Worm (Caenorhabditis elegans) whole organism, L4/young adult: Measurements from ENCODE around the gene C25H3.17.

Source experiments
- W03F9.2 ChIP-seq: fragments of 150-350 bp; optimal IDR thresholded peaks from 2 replicates; lab custom pipeline; 2014; ENCODE audit warnings: missing biosample characterization, missing genetic modification characterization
- dao-5 ChIP-seq: sonication (generic microtip); optimal IDR thresholded peaks from 2 replicates; lab custom pipeline; 2016; ENCODE audit warnings: missing genotype, missing genetic modification characterization, moderate library complexity, missing compliant biosample characterization
- him-1 ChIP-seq: sonication (generic microtip); optimal IDR thresholded peaks from 2 replicates; lab custom pipeline; 2016; ENCODE audit warnings: missing genotype, missing genetic modification reagents, missing genetic modification characterization, missing compliant biosample characterization

C25H3.17 gene

DNA sequence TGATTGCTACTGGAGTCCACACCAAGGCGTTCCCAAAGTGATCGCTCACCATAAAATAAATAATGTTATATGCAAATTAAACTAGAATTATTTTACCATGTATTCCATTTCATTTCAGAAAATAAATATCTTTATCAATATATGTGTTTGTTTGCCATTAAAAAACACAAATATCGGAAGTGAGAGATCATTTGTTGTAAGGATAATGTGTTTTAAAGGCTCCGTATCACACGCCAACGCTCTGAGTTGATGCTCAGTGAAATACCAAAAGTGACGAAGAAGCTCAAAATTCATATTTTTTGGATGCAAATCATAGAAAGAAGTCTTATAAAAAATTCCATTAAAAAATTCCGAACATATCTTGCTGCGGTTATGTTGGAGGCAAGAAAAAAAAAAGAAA lies 26.7 kb upstream of the C25H3.17 start:
- TF ChIP-seq him-1 (tag; lab: Kevin White, UChicago) = no peak
- TF ChIP-seq W03F9.2 (tag; lab: Kevin White, UChicago) = no peak
- TF ChIP-seq dao-5 = no peak

- TF ChIP-seq W03F9.2 (tag; lab: Kevin White, UChicago) (no peak), him-1 (tag; lab: Kevin White, UChicago) (no peak), dao-5 (no peak)
Measured at ce11 chrII:5694798-5695197, 25.3 kb upstream of the C25H3.17 start, which contains the start of gene C25H3.14. Gene C25H3.14 (plus strand): TSS chrII:5695098.

DNA sequence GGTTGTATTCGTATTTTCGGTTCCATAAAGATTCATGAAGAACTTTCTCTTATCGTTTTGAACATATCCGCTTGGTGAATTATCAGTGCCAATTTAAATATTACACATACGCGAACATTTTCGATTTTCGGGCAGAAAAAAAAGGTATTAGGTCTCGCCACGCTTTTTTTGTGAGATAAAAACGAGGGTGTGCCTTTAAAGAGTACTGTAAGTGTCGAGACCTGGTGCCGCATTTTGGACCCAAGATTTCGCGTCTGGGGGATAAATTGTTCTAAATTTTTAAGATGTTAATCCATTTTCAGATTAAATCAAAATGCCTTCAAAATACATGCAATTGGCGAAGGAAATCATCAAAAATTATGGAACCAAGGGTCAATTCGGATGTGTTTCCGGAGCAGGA lies 24.4 kb upstream of the C25H3.17 start, which contains the start of gene C25H3.3:
TSS of gene C25H3.3 (plus strand) at position 301 of the 400 bp plus-strand sequence.
- TF ChIP-seq W03F9.2 (tag; lab: Kevin White, UChicago) = no peak
- no peak for TF ChIP-seq dao-5
- no peak for TF ChIP-seq him-1 (tag; lab: Kevin White, UChicago)

DNA sequence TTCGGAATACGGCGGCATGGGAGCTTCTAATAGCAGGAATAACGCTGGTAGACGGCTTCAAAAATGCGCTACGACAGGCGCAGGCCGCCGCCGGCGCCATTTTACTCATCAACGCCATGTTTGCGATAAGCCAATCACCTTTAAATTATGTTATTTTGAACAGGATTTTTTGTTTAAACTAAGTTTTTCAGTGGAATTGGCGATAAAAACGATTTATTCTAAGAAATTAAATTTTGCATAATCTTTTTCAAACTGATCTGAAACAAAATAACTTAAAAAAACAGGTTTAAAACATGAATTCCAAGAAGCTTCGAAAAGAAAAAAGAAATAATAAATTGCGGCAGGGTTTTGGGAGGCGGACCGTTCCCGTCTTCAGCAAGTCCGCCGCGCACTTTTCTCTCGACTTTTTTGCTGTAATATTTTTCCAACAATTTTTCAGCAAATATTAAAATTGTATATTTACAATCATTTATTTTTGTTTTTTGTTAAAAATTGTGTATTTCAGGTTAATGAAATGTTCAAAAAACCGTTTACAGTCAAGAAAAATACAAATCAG lies 21.8 kb upstream of the C25H3.17 start, which contains the start of the genes ndub-5 and eif-2D:
TSS of gene ndub-5 (minus strand) at position 138 of the 556 bp plus-strand sequence.
TSS of gene eif-2D (plus strand) at position 506 of the 556 bp plus-strand sequence.
- TF ChIP-seq him-1 (tag; lab: Kevin White, UChicago) (no peak), dao-5 (no peak), W03F9.2 (tag; lab: Kevin White, UChicago) (no peak)

ce11 chrII:5688959-5689358 lies 19.5 kb upstream of the C25H3.17 start, which contains the start of gene C25H3.11:
Gene C25H3.11 (minus strand): TSS chrII:5689040.
- TF ChIP-seq him-1 (tag; lab: Kevin White, UChicago) (no peak), dao-5 (no peak), W03F9.2 (tag; lab: Kevin White, UChicago) (no peak)

- TF ChIP-seq him-1 (tag; lab: Kevin White, UChicago) = no peak
- TF ChIP-seq dao-5 = no peak
- TF ChIP-seq W03F9.2 (tag; lab: Kevin White, UChicago) = no peak
Measured at ce11 chrII:5680703-5681102, 11.2 kb upstream of the C25H3.17 start, which contains the start of gene flp-27. Gene flp-27 (plus strand): TSS chrII:5681003.

DNA sequence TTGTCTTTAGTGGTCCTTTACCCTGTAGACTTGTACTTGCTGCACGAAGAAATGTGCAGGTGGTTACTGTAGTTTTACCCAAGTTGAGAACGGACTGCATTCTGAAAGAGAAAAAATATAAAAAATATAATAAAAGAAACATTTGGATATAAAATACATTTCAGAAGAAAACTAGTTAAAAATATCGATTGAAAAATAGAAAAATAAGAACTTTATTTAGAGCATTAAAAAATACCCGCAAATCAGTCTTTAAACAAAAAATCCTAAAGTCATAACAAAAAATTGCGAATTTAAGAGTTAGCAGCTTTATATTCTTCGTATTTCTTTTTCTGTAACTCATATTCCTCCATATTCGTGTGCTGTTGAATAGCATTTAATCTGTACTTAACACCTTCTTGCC lies 650 bp downstream of the C25H3.17 start, which contains the start of gene C25H3.7:
TSS of gene C25H3.7 (minus strand) at position 101 of the 400 bp plus-strand sequence.
- TF ChIP-seq W03F9.2 (tag; lab: Kevin White, UChicago) (no peak), dao-5 (no peak), him-1 (tag; lab: Kevin White, UChicago) (no peak)

- TF ChIP-seq him-1 (tag; lab: Kevin White, UChicago) (no peak), W03F9.2 (tag; lab: Kevin White, UChicago) (no peak), dao-5 (no peak)
Measured at ce11 chrII:5667540-5667939, 1.9 kb downstream of the C25H3.17 start.

DNA sequence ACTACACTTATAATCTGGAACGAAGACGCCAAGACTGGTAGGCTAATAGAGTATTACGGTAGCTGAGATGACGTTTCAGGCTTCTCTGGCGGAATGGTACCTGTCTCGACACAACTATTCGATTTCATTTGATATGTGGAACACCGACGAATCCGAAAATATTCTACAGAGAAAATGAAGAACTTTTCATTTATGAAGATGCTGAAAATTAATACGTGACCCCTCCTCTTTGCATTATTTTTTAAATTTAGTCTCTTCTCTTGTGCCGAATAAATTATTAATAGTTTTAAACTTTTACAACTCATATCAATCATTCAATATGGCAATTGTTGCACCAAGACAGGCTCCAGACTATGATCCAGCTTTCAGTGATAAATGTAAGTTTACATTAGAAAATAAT lies 3.5 kb downstream of the C25H3.17 start, which contains the start of gene C25H3.16:
TSS of gene C25H3.16 (plus strand) at position 301 of the 400 bp plus-strand sequence.
- TF ChIP-seq dao-5 (no peak), him-1 (tag; lab: Kevin White, UChicago) (no peak), W03F9.2 (tag; lab: Kevin White, UChicago) (no peak)

DNA sequence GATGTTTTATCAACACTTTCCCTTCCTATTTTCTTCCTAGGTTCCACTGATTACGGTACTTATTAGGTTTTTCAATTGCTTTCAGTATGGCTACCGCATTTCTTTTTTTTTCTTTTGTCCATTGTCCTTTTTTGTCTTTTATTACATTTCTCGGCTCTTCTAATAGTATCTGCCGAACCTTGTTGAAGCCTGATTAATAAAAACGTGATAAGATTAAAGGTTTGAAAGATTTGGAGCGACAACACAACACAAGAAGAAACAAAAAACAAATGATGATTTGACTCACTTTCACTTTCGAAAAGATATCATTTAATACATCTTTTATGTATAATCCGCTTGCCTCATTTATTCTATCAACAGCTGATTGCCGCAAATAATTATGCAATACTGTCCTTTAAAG lies 4.5 kb downstream of the C25H3.17 start, which contains the start of gene C25H3.15:
TSS of gene C25H3.15 (plus strand) at position 301 of the 400 bp plus-strand sequence.
- no peak for TF ChIP-seq him-1 (tag; lab: Kevin White, UChicago)
- no peak for TF ChIP-seq W03F9.2 (tag; lab: Kevin White, UChicago)
- TF ChIP-seq dao-5 = no peak

DNA sequence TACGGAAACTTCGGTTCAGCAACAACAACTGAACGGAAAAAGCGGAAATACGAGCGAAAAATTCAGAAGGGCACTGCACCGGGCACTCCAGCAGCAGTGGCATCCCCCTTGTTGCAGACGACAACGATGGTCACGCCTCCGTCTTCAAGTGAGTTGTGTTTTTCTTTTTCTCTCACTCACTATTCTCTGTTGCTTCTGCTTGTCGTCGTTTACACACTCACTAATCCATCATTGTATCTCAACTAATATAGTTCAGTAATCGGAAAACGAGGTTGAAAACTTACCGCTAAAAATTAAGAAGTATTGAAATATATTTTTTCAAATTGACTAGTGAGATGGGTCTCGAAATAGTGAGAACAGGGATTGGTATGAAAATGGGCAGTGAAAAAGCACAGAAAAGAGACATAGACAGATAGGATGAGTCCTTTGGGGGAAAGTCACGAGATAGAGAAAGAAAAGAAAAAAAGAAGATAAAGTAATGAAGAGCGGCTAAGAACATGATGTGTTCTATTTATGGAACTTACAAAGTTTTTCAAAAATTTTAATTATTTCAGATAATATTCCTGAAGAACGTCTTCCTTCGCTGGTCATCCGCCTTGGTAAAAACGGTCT lies 6.2 kb downstream of the C25H3.17 start:
- TF ChIP-seq W03F9.2 (tag; lab: Kevin White, UChicago) = no peak
- no peak for TF ChIP-seq dao-5
- TF ChIP-seq him-1 (tag; lab: Kevin White, UChicago) = no peak

DNA sequence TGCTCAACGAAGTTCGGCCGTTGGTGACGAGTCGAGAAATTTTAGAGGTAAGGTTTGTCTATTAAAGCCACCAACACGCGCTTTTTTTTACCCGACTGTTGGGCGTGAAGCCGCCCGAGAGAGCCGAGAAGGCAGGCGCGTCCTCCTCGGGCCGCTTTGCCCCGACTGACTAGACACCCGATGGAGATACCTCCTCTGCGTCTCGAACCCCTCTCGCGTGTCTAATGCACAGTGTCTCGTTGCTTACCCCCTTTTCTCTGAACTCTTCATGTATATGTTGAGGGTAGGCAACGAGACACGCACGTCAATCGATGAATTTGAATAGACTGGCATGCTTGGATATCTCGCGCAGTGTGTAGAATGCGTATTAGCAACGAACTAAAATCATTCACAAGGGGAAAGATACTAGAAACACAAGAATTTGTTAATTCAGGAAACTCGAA lies 7.7 kb downstream of the C25H3.17 start:
- TF ChIP-seq W03F9.2 (tag; lab: Kevin White, UChicago) (no peak), him-1 (tag; lab: Kevin White, UChicago) (peak; percentile 84), dao-5 (peak; percentile 69)

DNA sequence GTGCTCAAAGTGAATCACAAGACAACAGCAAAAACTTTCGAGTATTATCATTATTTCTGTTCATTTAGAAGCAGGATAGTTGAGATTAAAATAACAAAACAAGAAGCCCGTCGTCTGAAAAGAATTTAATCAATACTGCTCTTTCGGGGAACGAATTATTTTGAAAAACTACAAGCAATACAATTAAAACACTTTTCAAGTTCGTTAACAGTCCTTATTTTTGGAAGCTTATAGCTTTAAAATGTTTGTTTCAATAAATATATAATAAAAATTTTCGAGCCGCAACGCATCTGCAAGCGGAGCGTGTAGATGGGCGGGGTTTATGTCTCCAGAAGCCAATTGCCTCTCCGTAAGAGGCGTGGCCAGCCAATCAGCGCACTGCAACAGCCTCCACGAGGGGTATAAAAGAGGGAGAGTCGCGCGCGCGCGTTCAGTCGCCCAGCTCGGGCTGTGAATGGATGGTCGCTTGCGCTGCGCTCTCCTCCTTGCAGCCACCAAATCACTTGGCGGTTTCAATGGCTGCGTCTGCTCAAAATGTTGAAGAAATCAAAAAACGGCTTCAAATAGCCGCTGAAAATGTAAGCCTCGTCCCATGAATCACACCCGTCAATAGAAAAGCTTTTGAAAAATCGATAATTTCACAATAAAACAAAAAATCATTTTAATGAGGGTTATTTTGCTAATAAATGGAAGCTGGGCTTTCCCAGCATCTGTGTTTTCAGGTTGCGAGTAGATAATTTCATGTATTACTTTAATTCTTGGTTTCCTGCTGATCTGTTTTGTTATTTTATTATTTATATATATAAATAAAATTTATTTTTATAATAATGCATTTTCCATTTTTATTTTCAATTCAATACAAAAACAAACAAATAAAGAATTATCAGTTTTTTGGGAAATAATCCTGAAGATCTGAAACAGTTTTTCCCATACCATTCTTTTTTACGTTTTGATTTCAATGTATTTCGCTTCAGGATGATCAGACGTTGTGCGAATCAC lies 8.4 kb downstream of the C25H3.17 start, which contains the start of the genes ift-43 and mdt-26:
TSS of gene ift-43 (minus strand) at position 51 of the 999 bp plus-strand sequence.
TSS of gene mdt-26 (plus strand) at position 446 of the 999 bp plus-strand sequence.
- TF ChIP-seq W03F9.2 (tag; lab: Kevin White, UChicago) (peak; percentile 33), dao-5 (no peak), him-1 (tag; lab: Kevin White, UChicago) (peak; percentile 73)
